Worm (Caenorhabditis elegans): ENCODE results near the gene trip-4.
"Not testable (repeated sequence)": the region's sequence is repeated elsewhere in the genome, so short reads cannot be mapped to it uniquely, and the experiment has no call there.

trip-4 gene

DNA sequence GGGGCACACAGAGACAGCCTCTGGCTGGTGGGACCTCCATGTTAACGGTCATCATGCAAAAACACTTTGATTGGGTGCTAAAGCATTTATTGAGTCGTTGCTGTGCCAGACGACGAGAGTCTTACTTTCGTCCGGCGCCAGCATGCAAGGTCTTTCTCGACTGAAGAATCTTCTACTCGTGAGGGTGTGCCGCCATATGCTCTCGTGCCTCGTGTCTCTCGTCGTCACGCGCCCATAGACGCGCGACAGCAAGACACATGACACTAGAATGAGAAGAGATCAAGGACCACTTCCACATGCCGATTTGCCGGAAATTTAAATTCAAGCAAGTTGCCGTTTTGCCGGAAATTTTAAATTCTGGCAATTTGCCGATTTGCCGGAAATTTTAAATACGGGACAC is 4.6 kb downstream of the trip-4 start:
- TF ChIP-seq ekl-4 (GFP tag; IDR thresholded peaks at IDR 0.05) (peak; percentile 38; the same call in 1 of the 2 replicates), nfyb-1 (GFP tag; IDR thresholded peaks at IDR 0.05) (peak; percentile 56; the same call in 1 of the 2 replicates), dox-1 (GFP tag; IDR thresholded peaks at IDR 0.05) (peak; percentile 17; the same call in 1 of the 2 replicates), snpc-4 (tag; optimal IDR thresholded peaks at IDR 0.05) (peak in 1 of 4 experiments; percentile 24), K12H6.12 (tag; optimal IDR thresholded peaks at IDR 0.05) (peak; percentile 38), mcd-1 (GFP tag; IDR thresholded peaks at IDR 0.05) (peak; percentile 59), C06A6.2 (GFP tag; conservative IDR thresholded peaks at IDR 0.05) (0 out of 2 replicates have a peak, but pooled peaks have one; percentile 52), ceh-100 (GFP tag; IDR thresholded peaks at IDR 0.05) (peak; percentile 18; the same call in 1 of the 2 replicates), cebp-1 (tag; optimal IDR thresholded peaks at IDR 0.05) (peak; percentile 34)
- TF ChIP-seq snpc-4 (GFP tag; optimal IDR thresholded peaks at IDR 0.05); cebp-1 (GFP tag; IDR thresholded peaks at IDR 0.05): not testable (repeated sequence)

DNA sequence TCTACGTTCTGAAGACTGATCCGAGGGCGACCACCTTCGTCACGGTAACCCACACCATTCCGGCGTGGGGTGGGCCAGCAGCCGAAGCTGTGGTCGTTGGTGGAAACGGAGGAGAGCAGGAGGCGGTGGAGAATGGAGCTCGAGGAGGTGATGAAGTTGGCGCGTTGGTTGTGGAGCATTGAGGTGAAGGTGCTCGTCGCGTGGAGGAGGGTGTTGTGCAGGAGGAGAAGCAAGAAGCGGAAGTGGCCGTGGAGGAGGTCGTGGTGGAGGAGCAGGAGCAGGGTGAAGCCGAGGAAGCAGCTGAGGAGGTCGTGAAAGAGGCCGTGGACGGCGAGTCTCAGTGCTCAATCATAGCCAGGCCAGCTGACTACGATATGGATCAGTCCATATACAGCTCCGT is 19.1 kb downstream of the trip-4 start, which contains the start of gene Y53F4B.17:
TSS of gene Y53F4B.17 (plus strand) at position 375 of the 400 bp plus-strand sequence.
- TF ChIP-seq zfh-2 (GFP tag; conservative IDR thresholded peaks at IDR 0.05) (peak; percentile 94), F10E7.11 (tag; optimal IDR thresholded peaks at IDR 0.05) (no peak), egrh-3 (GFP tag; IDR thresholded peaks at IDR 0.05) (peak; percentile 89), ets-4 (GFP tag; optimal IDR thresholded peaks at IDR 0.05) (peak; percentile 26)

DNA sequence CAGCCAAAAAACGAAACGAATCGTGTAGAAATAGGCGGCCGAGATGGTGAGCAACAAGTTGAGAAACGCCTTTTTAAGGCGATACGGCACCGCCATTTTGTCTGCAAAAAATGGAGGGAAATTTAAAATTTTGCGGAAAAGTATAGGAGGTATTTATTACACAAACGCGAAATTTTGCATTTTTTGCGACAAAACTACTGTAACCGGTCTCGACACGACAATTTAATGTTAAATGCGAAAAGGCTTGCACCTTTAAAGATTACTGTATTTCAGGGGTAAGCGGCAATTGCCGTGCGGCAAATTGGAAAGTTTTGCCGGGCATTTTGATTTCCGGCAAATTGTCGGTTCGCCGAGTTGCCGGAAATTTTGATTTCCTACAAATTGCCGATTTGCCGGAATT is 32.4 kb downstream of the trip-4 start, which contains the start of gene Y53F4B.18:
TSS of gene Y53F4B.18 (minus strand) at position 101 of the 400 bp plus-strand sequence.
- no peak for TF ChIP-seq hmg-1.2 (GFP tag; IDR thresholded peaks at IDR 0.05)
- no peak for TF ChIP-seq egl-18 (GFP tag; IDR thresholded peaks at IDR 0.05)
- no peak for TF ChIP-seq pbrm-1 (GFP tag; IDR thresholded peaks at IDR 0.05)
- TF ChIP-seq ama-1 (optimal IDR thresholded peaks at IDR 0.05): no peak
- no peak for TF ChIP-seq ama-1 (GFP tag; optimal IDR thresholded peaks at IDR 0.05)
- no peak for TF ChIP-seq C06A6.2 (GFP tag; conservative IDR thresholded peaks at IDR 0.05)
- TF ChIP-seq lin-26 (GFP tag; IDR thresholded peaks at IDR 0.05): no peak
- no peak for TF ChIP-seq ceh-79 (tag; optimal IDR thresholded peaks at IDR 0.05)
- TF ChIP-seq cebp-2 (GFP tag; IDR thresholded peaks at IDR 0.05): no peak
- TF ChIP-seq dox-1 (GFP tag; IDR thresholded peaks at IDR 0.05): no peak
- TF ChIP-seq T07F8.4 (tag; optimal IDR thresholded peaks at IDR 0.05): no peak
- TF ChIP-seq madf-10 (tag; optimal IDR thresholded peaks at IDR 0.05): no peak
- TF ChIP-seq F57C9.4 (tag; optimal IDR thresholded peaks at IDR 0.05): no peak
- no peak for TF ChIP-seq B0261.1 (tag; optimal IDR thresholded peaks at IDR 0.05)

DNA sequence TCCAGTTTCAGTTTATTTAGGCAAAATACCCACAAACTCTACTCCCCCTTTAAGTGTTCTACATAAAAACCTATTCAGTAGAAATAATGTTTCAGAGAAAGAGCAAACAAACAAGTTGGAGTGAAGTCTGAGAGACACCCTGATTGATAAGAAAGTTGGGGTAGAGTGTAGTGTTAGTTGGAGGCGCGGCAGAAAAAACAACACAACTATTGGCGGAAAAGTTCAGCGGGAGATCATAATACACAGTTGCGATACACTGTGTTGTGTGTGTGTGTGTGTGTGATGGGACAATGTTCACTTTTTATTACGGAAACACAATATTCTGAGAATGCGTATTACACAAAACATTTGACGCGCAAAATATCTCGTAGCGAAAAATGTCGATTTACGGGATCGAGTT is 35.6 kb downstream of the trip-4 start:
- TF ChIP-seq C06A6.2 (GFP tag; conservative IDR thresholded peaks at IDR 0.05) (no peak), nhr-120 (GFP tag; IDR thresholded peaks at IDR 0.05) (no peak), lir-1 (GFP tag; conservative IDR thresholded peaks at IDR 0.05) (no peak), ceh-58 (GFP tag; IDR thresholded peaks at IDR 0.05) (no peak), rcor-1 (GFP tag; IDR thresholded peaks at IDR 0.05) (no peak), egl-44 (GFP tag; IDR thresholded peaks at IDR 0.05) (no peak), rpc-1 (optimal IDR thresholded peaks at IDR 0.05) (no peak), rpc-1 (tag; optimal IDR thresholded peaks at IDR 0.05) (no peak), nhr-80 (tag; optimal IDR thresholded peaks at IDR 0.05) (peak; percentile 60), ekl-4 (GFP tag; IDR thresholded peaks at IDR 0.05) (no peak), zfh-2 (GFP tag; conservative IDR thresholded peaks at IDR 0.05) (no peak), F39B2.1 (GFP tag; IDR thresholded peaks at IDR 0.05) (no peak), ets-4 (GFP tag; optimal IDR thresholded peaks at IDR 0.05) (no peak), lin-35 (GFP tag; optimal IDR thresholded peaks at IDR 0.05) (no peak), F57A8.1 (GFP tag; optimal IDR thresholded peaks at IDR 0.05) (no peak), lin-40 (tag; optimal IDR thresholded peaks at IDR 0.05) (peak; percentile 3), nhr-27 (tag; optimal IDR thresholded peaks at IDR 0.05) (no peak)

Measured in whole organism, young adult.